Fruit fly (Drosophila melanogaster) whole organism, embryonic: Measurements from ENCODE around the gene Wdr59.

ENCODE experiments used
- CG11085 ChIP-seq: fragments of 200-800 bp; sonication (Bioruptor generic); IDR thresholded peaks from 2 replicates; pipeline ENCODE4 v1.3.6; 2022; ENCODE audit warnings: missing biosample characterization, missing genetic modification characterization
- CG11695 ChIP-seq: fragments of 200-800 bp; sonication (Bioruptor generic); IDR thresholded peaks from 3 replicates; pipeline ENCODE4 v1.3.6; 2022; ENCODE audit warnings: missing biosample characterization, missing genetic modification characterization
- CG12219 ChIP-seq: fragments of 200-800 bp; sonication (Bioruptor generic); optimal IDR thresholded peaks from 3 replicates; lab custom pipeline; 2018; ENCODE audit warnings: missing biosample characterization, mild to moderate bottlenecking, missing genetic modification characterization
- CG12391 ChIP-seq: fragments of 200-800 bp; sonication (Bioruptor generic); optimal IDR thresholded peaks from 3 replicates; lab custom pipeline; 2018; ENCODE audit warnings: missing biosample characterization, mild to moderate bottlenecking, missing genetic modification characterization, moderate library complexity
- CG13287 ChIP-seq: fragments of 200-800 bp; sonication (Bioruptor generic); IDR thresholded peaks from 2 replicates; pipeline ENCODE4 v1.3.6; 2022; ENCODE audit warnings: missing biosample characterization, missing genetic modification characterization; ENCODE audit not compliant: partially characterized antibody
- CG13424 ChIP-seq: fragments of 200-800 bp; sonication (Bioruptor generic); optimal IDR thresholded peaks from 2 replicates; lab custom pipeline; 2019; ENCODE audit warnings: missing biosample characterization, mild to moderate bottlenecking, missing genetic modification characterization, moderate library complexity
- CG13894 ChIP-seq: fragments of 200-800 bp; sonication (Bioruptor generic); optimal IDR thresholded peaks from 3 replicates; lab custom pipeline; 2018; ENCODE audit warnings: missing biosample characterization, mild to moderate bottlenecking, missing genetic modification characterization, moderate library complexity
- CG14441 ChIP-seq: fragments of 200-800 bp; sonication (Bioruptor generic); IDR thresholded peaks from 2 replicates; pipeline ENCODE4 v1.3.6; 2022; ENCODE audit warnings: missing biosample characterization, missing genetic modification characterization
- CG14667 ChIP-seq: fragments of 200-800 bp; sonication (Bioruptor generic); IDR thresholded peaks from 2 replicates; pipeline ENCODE4 v1.3.6; 2022; ENCODE audit warnings: missing biosample characterization, missing genetic modification characterization
- CG14860 ChIP-seq: fragments of 200-800 bp; sonication (Bioruptor generic); IDR thresholded peaks from 3 replicates; pipeline ENCODE4 v1.3.6; 2022; ENCODE audit warnings: missing biosample characterization, missing genetic modification characterization; ENCODE audit not compliant: partially characterized antibody
- CG14965 ChIP-seq: fragments of 200-800 bp; sonication (Bioruptor generic); optimal IDR thresholded peaks from 2 replicates; lab custom pipeline; 2016; ENCODE audit warnings: missing biosample characterization, missing genetic modification characterization, borderline replicate concordance
- CG15269 ChIP-seq: fragments of 200-800 bp; sonication (Bioruptor generic); optimal IDR thresholded peaks from 2 replicates; lab custom pipeline; 2018; ENCODE audit warnings: missing biosample characterization, mild to moderate bottlenecking, missing genetic modification characterization, moderate library complexity
- CG15514 ChIP-seq: fragments of 200-800 bp; sonication (Bioruptor generic); optimal IDR thresholded peaks from 3 replicates; lab custom pipeline; 2017; ENCODE audit warnings: missing biosample characterization, missing genetic modification characterization, mild to moderate bottlenecking, moderate library complexity, missing genetic modification reagents
- CG1602 ChIP-seq: fragments of 200-800 bp; sonication (Bioruptor generic); optimal IDR thresholded peaks from 3 replicates; lab custom pipeline; 2016; ENCODE audit warnings: missing biosample characterization, missing genetic modification characterization
- CG1647 ChIP-seq: fragments of 200-800 bp; sonication (Bioruptor generic); optimal IDR thresholded peaks from 3 replicates; lab custom pipeline; 2016; ENCODE audit warnings: missing biosample characterization, missing genetic modification characterization
- CG17328 ChIP-seq: fragments of 200-800 bp; sonication (Bioruptor generic); IDR thresholded peaks from 2 replicates; pipeline ENCODE4 v1.3.6; 2022; ENCODE audit warnings: missing biosample characterization, missing genetic modification characterization
- CG1832 ChIP-seq: fragments of 200-800 bp; sonication (Bioruptor generic); optimal IDR thresholded peaks from 2 replicates; lab custom pipeline; 2017; ENCODE audit warnings: missing biosample characterization, mild to moderate bottlenecking, missing genetic modification characterization, inconsistent platforms
- CG2120 ChIP-seq: fragments of 200-800 bp; sonication (Bioruptor generic); optimal IDR thresholded peaks from 3 replicates; lab custom pipeline; 2016; ENCODE audit warnings: missing biosample characterization, missing genetic modification characterization
- CG2875 ChIP-seq: fragments of 200-800 bp; sonication (Bioruptor generic); optimal IDR thresholded peaks from 2 replicates; lab custom pipeline; 2017; ENCODE audit warnings: missing biosample characterization, mild to moderate bottlenecking, missing genetic modification characterization, missing genetic modification reagents
- CG2889 ChIP-seq: fragments of 200-800 bp; sonication (Bioruptor generic); IDR thresholded peaks from 3 replicates; pipeline ENCODE4 v1.3.6; 2022; ENCODE audit warnings: missing biosample characterization, missing genetic modification characterization
- CG30020 ChIP-seq: fragments of 200-800 bp; optimal IDR thresholded peaks from 2 replicates; lab custom pipeline; 2019; ENCODE audit warnings: missing biosample characterization, mild to moderate bottlenecking, missing genetic modification characterization, moderate library complexity
- CG3065 ChIP-seq: fragments of 200-800 bp; sonication (Bioruptor generic); optimal IDR thresholded peaks from 2 replicates; lab custom pipeline; 2016; ENCODE audit warnings: missing biosample characterization, missing genetic modification characterization
- CG31365 ChIP-seq: fragments of 200-800 bp; sonication (Bioruptor generic); optimal IDR thresholded peaks from 2 replicates; lab custom pipeline; 2018; ENCODE audit warnings: missing biosample characterization, mild to moderate bottlenecking, missing genetic modification characterization
- CG31441 ChIP-seq: fragments of 200-800 bp; sonication (Bioruptor generic); IDR thresholded peaks from 2 replicates; pipeline ENCODE4 v1.3.6; 2022; ENCODE audit warnings: missing biosample characterization, missing genetic modification characterization
- CG3281 ChIP-seq: fragments of 200-800 bp; sonication (Bioruptor generic); optimal IDR thresholded peaks from 3 replicates; lab custom pipeline; 2017; ENCODE audit warnings: missing biosample characterization, mild to moderate bottlenecking, missing genetic modification characterization
- CG3838 ChIP-seq: fragments of 200-800 bp; sonication (Bioruptor generic); optimal IDR thresholded peaks from 3 replicates; lab custom pipeline; 2016; ENCODE audit warnings: missing biosample characterization, missing genetic modification characterization
- CG8089 ChIP-seq: fragments of 200-800 bp; sonication (Bioruptor generic); optimal IDR thresholded peaks from 3 replicates; lab custom pipeline; 2016; ENCODE audit warnings: missing biosample characterization, missing genetic modification characterization
- CG8281 ChIP-seq: fragments of 200-800 bp; sonication (Bioruptor generic); optimal IDR thresholded peaks from 2 replicates; lab custom pipeline; 2018; ENCODE audit warnings: missing biosample characterization, mild to moderate bottlenecking, missing genetic modification characterization, moderate library complexity
- D19B ChIP-seq: fragments of 200-800 bp; sonication (Bioruptor generic); optimal IDR thresholded peaks from 2 replicates; lab custom pipeline; 2017; ENCODE audit warnings: missing biosample characterization, mild to moderate bottlenecking, missing genetic modification characterization
- Dek ChIP-seq: fragments of 200-800 bp; sonication (Bioruptor generic); optimal IDR thresholded peaks from 3 replicates; lab custom pipeline; 2019; ENCODE audit warnings: missing biosample characterization, mild to moderate bottlenecking, missing genetic modification characterization, moderate library complexity
- Doc3 ChIP-seq: fragments of 200-800 bp; sonication (Bioruptor generic); IDR thresholded peaks from 3 replicates; pipeline ENCODE4 v1.3.6; 2022; ENCODE audit warnings: missing biosample characterization, missing genetic modification characterization; ENCODE audit not compliant: partially characterized antibody
- E2f2 ChIP-seq: fragments of 200-800 bp; sonication (Bioruptor generic); IDR thresholded peaks from 2 replicates; pipeline ENCODE4 v1.3.6; 2022; ENCODE audit warnings: missing biosample characterization, missing genetic modification characterization
- Fer2 ChIP-seq: fragments of 200-800 bp; sonication (Bioruptor generic); optimal IDR thresholded peaks from 2 replicates; lab custom pipeline; 2018; ENCODE audit warnings: missing biosample characterization, mild to moderate bottlenecking, missing genetic modification characterization, moderate library complexity
- HmgZ ChIP-seq: fragments of 200-800 bp; sonication (Bioruptor generic); optimal IDR thresholded peaks from 2 replicates; lab custom pipeline; 2018; ENCODE audit warnings: missing biosample characterization, mild to moderate bottlenecking, missing genetic modification characterization
- Nf-YA ChIP-seq: fragments of 200-800 bp; sonication (Bioruptor generic); IDR thresholded peaks from 2 replicates; pipeline ENCODE4 v1.3.6; 2022; ENCODE audit warnings: missing biosample characterization, missing genetic modification characterization
- Rx ChIP-seq: fragments of 200-800 bp; sonication (Bioruptor generic); IDR thresholded peaks from 2 replicates; pipeline ENCODE4 v1.3.6; 2022; ENCODE audit warnings: missing biosample characterization, missing genetic modification characterization
- Sox102F ChIP-seq: fragments of 200-800 bp; sonication (Bioruptor generic); optimal IDR thresholded peaks from 2 replicates; lab custom pipeline; 2018; ENCODE audit warnings: missing biosample characterization, mild to moderate bottlenecking, missing genetic modification characterization, moderate library complexity
- ab ChIP-seq: fragments of 200-800 bp; sonication (Bioruptor generic); optimal IDR thresholded peaks from 2 replicates; lab custom pipeline; 2016; ENCODE audit warnings: missing biosample characterization, missing genetic modification characterization
- aop ChIP-seq: fragments of 200-800 bp; sonication (Bioruptor generic); IDR thresholded peaks from 2 replicates; pipeline ENCODE4 v1.3.6; 2022; ENCODE audit warnings: missing biosample characterization, missing genetic modification characterization
- corto ChIP-seq: fragments of 200-800 bp; sonication (Bioruptor generic); optimal IDR thresholded peaks from 2 replicates; lab custom pipeline; 2016; ENCODE audit warnings: missing biosample characterization, mild to moderate bottlenecking, missing genetic modification characterization, moderate library complexity
- dmrt99B ChIP-seq: fragments of 200-800 bp; sonication (Bioruptor generic); optimal IDR thresholded peaks from 2 replicates; lab custom pipeline; 2018; ENCODE audit warnings: missing biosample characterization, mild to moderate bottlenecking, missing genetic modification characterization, moderate library complexity
- fd3F ChIP-seq: fragments of 200-800 bp; sonication (Bioruptor generic); optimal IDR thresholded peaks from 2 replicates; lab custom pipeline; 2018; ENCODE audit warnings: missing biosample characterization, mild to moderate bottlenecking, missing genetic modification characterization, moderate library complexity
- gce ChIP-seq: fragments of 200-800 bp; sonication (Bioruptor generic); IDR thresholded peaks from 3 replicates; pipeline ENCODE4 v1.3.6; 2022; ENCODE audit warnings: missing biosample characterization, missing genetic modification characterization
- hb ChIP-seq: fragments of 200-800 bp; sonication (Bioruptor generic); IDR thresholded peaks from 3 replicates; pipeline ENCODE4 v1.3.6; 2022; ENCODE audit warnings: missing biosample characterization, missing genetic modification characterization; ENCODE audit not compliant: partially characterized antibody
- mld ChIP-seq: fragments of 200-800 bp; sonication (Bioruptor generic); IDR thresholded peaks from 3 replicates; pipeline ENCODE4 v1.3.6; 2022; ENCODE audit warnings: missing biosample characterization, missing genetic modification characterization; ENCODE audit not compliant: partially characterized antibody
- phol ChIP-seq: fragments of 200-800 bp; sonication (Bioruptor generic); optimal IDR thresholded peaks from 3 replicates; lab custom pipeline; 2018; ENCODE audit warnings: missing biosample characterization, mild to moderate bottlenecking, missing genetic modification characterization, moderate library complexity
- scrt ChIP-seq: fragments of 200-800 bp; sonication (Bioruptor generic); optimal IDR thresholded peaks from 2 replicates; lab custom pipeline; 2018; ENCODE audit warnings: missing biosample characterization, mild to moderate bottlenecking, missing genetic modification characterization, moderate library complexity
- sna ChIP-seq: fragments of 200-800 bp; sonication (Bioruptor generic); IDR thresholded peaks from 2 replicates; pipeline ENCODE4 v1.3.6; 2022; ENCODE audit warnings: missing biosample characterization, missing genetic modification characterization; ENCODE audit not compliant: partially characterized antibody
- twi ChIP-seq: fragments of 200-800 bp; optimal IDR thresholded peaks from 2 replicates; lab custom pipeline; 2019; ENCODE audit warnings: missing biosample characterization, mild to moderate bottlenecking, missing genetic modification characterization, moderate library complexity

The Wdr59 gene

dm6 chr2L:11066887-11067459 lies 24.3 kb upstream of the Wdr59 start, which contains the start of gene Samuel:
Samuel (minus strand) TSS chr2L:11066998.
- TF ChIP-seq CG14965 (GFP tag; lab: Kevin White, UChicago) (no peak), CG8089 (no peak), HmgZ (no peak), CG1832 (GFP tag; lab: Kevin White, UChicago) (no peak), CG12391 (tag; lab: Kevin White, UChicago) (no peak), CG3065 (no peak), fd3F (GFP tag; lab: Kevin White, UChicago) (no peak), CG2120 (GFP tag; lab: Kevin White, UChicago) (peak; percentile 13), dmrt99B (tag; lab: Kevin White, UChicago) (peak; percentile 4), Nf-YA (no peak), phol (no peak), CG13424 (tag; lab: Kevin White, UChicago) (no peak), CG1647 (GFP tag; lab: Kevin White, UChicago) (no peak), CG3838 (GFP tag; lab: Kevin White, UChicago) (no peak), ab (GFP tag; lab: Kevin White, UChicago) (no peak), aop (GFP tag; lab: Robert Waterston, UW) (no peak), Sox102F (GFP tag; lab: Kevin White, UChicago) (no peak), CG12219 (no peak), Fer2 (tag; lab: Kevin White, UChicago) (no peak), mld (no peak), scrt (GFP tag; lab: Kevin White, UChicago) (no peak), CG13894 (tag; lab: Kevin White, UChicago) (no peak), CG11695 (GFP tag; lab: Robert Waterston, UW) (0 out of 3 replicates have a peak, but pooled peaks have one; percentile 48), CG11085 (GFP tag; lab: Robert Waterston, UW) (no peak), CG2889 (peak; percentile 23; the same call in 1 of the 3 replicates), CG31365 (tag; lab: Kevin White, UChicago) (no peak), CG15514 (GFP tag; lab: Kevin White, UChicago) (no peak), CG17328 (GFP tag; lab: Robert Waterston, UW) (no peak), CG14860 (GFP tag; lab: Robert Waterston, UW) (no peak), sna (GFP tag; lab: Robert Waterston, UW) (0 out of 2 replicates have a peak, but pooled peaks have one; percentile 26), E2f2 (no peak), CG31441 (GFP tag; lab: Robert Waterston, UW) (peak; percentile 10; the same call in 1 of the 2 replicates), Dek (tag; lab: Kevin White, UChicago) (no peak), CG1602 (no peak), corto (GFP tag; lab: Kevin White, UChicago) (peak; percentile 68), Doc3 (no peak), D19B (GFP tag; lab: Kevin White, UChicago) (no peak), CG8281 (tag; lab: Kevin White, UChicago) (no peak), CG15269 (tag; lab: Kevin White, UChicago) (no peak), CG14441 (GFP tag; lab: Robert Waterston, UW) (no peak), Rx (GFP tag; lab: Robert Waterston, UW) (no peak), CG14667 (GFP tag; lab: Robert Waterston, UW) (no peak), twi (no peak), CG3281 (GFP tag; lab: Kevin White, UChicago) (no peak), hb (GFP tag; lab: Robert Waterston, UW) (no peak), CG2875 (GFP tag; lab: Kevin White, UChicago) (no peak), CG30020 (tag; lab: Kevin White, UChicago) (no peak), CG13287 (GFP tag; lab: Robert Waterston, UW) (peak; percentile 49; the same call in 1 of the 2 replicates), gce (GFP tag; lab: Robert Waterston, UW) (peak; percentile 46; the same call in 1 of the 3 replicates)
